Worm (Caenorhabditis elegans) whole organism, young adult: Measurements from ENCODE around the gene slo-1.

Experiments used
- B0261.1 ChIP-seq: sonication (generic microtip); optimal IDR thresholded peaks from 2 replicates; lab custom pipeline; 2016; ENCODE audit warnings: mild to moderate bottlenecking, missing genetic modification characterization, moderate library complexity, missing compliant biosample characterization
- cebp-2 ChIP-seq: fragments of 200-800 bp; sonication (Bioruptor generic); IDR thresholded peaks from 2 replicates; pipeline ENCODE4 v1.3.6; 2022; ENCODE audit warnings: missing genetic modification characterization, missing compliant biosample characterization
- ceh-79 ChIP-seq: sonication (generic microtip); optimal IDR thresholded peaks from 2 replicates; lab custom pipeline; 2017; ENCODE audit warnings: mild to moderate bottlenecking, missing genetic modification characterization, missing compliant biosample characterization

- no peak for TF ChIP-seq B0261.1 (tag; lab: Kevin White, UChicago)
- no peak for TF ChIP-seq ceh-79 (tag; lab: Kevin White, UChicago)
- TF ChIP-seq cebp-2 (GFP tag; lab: Robert Waterston, UW) = no peak
Measured at ce11 chrV:18473415-18473814, 18.6 kb upstream of the slo-1 start, which contains the start of gene srh-182.
